Worm (Caenorhabditis elegans): ENCODE measurements around the gene T21D12.11.
A peak's percentile ranks its signal among the peaks of the same experiment; 100 is the strongest.

The T21D12.11 gene

DNA sequence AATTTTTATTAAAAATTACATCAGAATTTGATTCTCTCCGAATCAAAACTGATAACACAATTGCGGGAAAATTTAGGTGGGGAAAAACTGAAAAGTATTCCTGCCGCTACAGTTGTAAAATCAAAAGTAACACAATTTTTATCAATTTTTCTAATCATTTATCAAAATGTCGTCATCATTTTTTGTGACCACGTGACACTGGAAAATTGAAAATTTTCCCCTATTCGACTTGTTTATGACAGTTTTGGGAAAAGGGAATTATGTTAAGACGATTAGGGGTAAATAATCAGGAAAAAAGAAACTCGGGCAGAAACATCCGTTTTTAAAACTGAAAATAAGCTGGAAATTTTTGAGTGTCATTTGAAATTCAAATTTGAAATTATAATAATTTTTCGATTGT, 27.6 kb downstream of the T21D12.11 start (continued):
- TF ChIP-seq mef-2 (tag; optimal IDR thresholded peaks at IDR 0.05) (no peak), nhr-85 (tag) (no peak), nhr-71 (tag; optimal IDR thresholded peaks at IDR 0.05) (peak; percentile 41), lir-3 (tag; optimal IDR thresholded peaks at IDR 0.05; ENCODE audit: poor library complexity) (no peak), snu-23 (GFP tag; optimal IDR thresholded peaks at IDR 0.05) (peak; percentile 4), hlh-4 (tag; optimal IDR thresholded peaks at IDR 0.05) (no peak), nhr-28 (tag; optimal IDR thresholded peaks at IDR 0.05) (no peak), nhr-90 (tag; optimal IDR thresholded peaks at IDR 0.05; ENCODE audit: poor library complexity) (peak; percentile 64), sptf-1 (tag; optimal IDR thresholded peaks at IDR 0.05) (no peak), egl-27 (tag; optimal IDR thresholded peaks at IDR 0.05) (no peak), zip-4 (GFP tag; optimal IDR thresholded peaks at IDR 0.05) (no peak), skn-1 (tag; optimal IDR thresholded peaks at IDR 0.05) (no peak), fkh-10 (GFP tag; optimal IDR thresholded peaks at IDR 0.05) (no peak), lin-13 (GFP tag; optimal IDR thresholded peaks at IDR 0.05) (no peak), jun-1 (tag; optimal IDR thresholded peaks at IDR 0.05) (no peak), ztf-11 (tag; optimal IDR thresholded peaks at IDR 0.05) (no peak), efl-1 (optimal IDR thresholded peaks at IDR 0.05) (no peak), efl-1 (GFP tag; optimal IDR thresholded peaks at IDR 0.05 in 1 of 2) (peak in 1 of 2 experiments; percentile 35), ceh-63 (GFP tag; optimal IDR thresholded peaks at IDR 0.05) (no peak), sox-4 (tag; optimal IDR thresholded peaks at IDR 0.05) (no peak), Y116A8C.19 (tag; optimal IDR thresholded peaks at IDR 0.05; ENCODE audit: borderline replicate concordance) (no peak), lsy-2 (tag; optimal IDR thresholded peaks at IDR 0.05) (no peak), alr-1 (tag; optimal IDR thresholded peaks at IDR 0.05; ENCODE audit: borderline replicate concordance) (no peak), aly-2 (tag; optimal IDR thresholded peaks at IDR 0.05) (no peak), unc-30 (tag; optimal IDR thresholded peaks at IDR 0.05) (no peak), ztf-4 (tag; optimal IDR thresholded peaks at IDR 0.05) (no peak), nhr-19 (GFP tag; conservative IDR thresholded peaks at IDR 0.05) (no peak), nhr-76 (tag; optimal IDR thresholded peaks at IDR 0.05) (no peak), rnt-1 (tag; optimal IDR thresholded peaks at IDR 0.05) (no peak), unc-130 (tag; optimal IDR thresholded peaks at IDR 0.05) (no peak), vab-15 (tag; optimal IDR thresholded peaks at IDR 0.05) (no peak), snpc-4 (tag; optimal IDR thresholded peaks at IDR 0.05) (no peak), ama-1 (optimal IDR thresholded peaks at IDR 0.05) (no peak), nhr-20 (tag; optimal IDR thresholded peaks at IDR 0.05) (peak; percentile 11), grh-1 (GFP tag; IDR thresholded peaks at IDR 0.05) (no peak), fkh-8 (tag; optimal IDR thresholded peaks at IDR 0.05) (no peak), mdl-1 (tag; optimal IDR thresholded peaks at IDR 0.05) (no peak), tlp-1 (tag; optimal IDR thresholded peaks at IDR 0.05) (peak; percentile 7), nhr-47 (tag; optimal IDR thresholded peaks at IDR 0.05) (no peak), nhr-77 (tag; optimal IDR thresholded peaks at IDR 0.05) (no peak), tbx-2 (tag; optimal IDR thresholded peaks at IDR 0.05) (no peak), ceh-82 (tag; optimal IDR thresholded peaks at IDR 0.05) (no peak), xbp-1 (tag; optimal IDR thresholded peaks at IDR 0.05) (no peak), irx-1 (tag; optimal IDR thresholded peaks at IDR 0.05) (no peak), pqm-1 (tag; optimal IDR thresholded peaks at IDR 0.05) (no peak), elt-3 (tag; optimal IDR thresholded peaks at IDR 0.05) (no peak), sup-37 (GFP tag; optimal IDR thresholded peaks at IDR 0.05) (no peak)
